Worm (Caenorhabditis elegans) whole organism, L4 larva: ENCODE results near the gene ftn-1.

Source experiments
- D1046.2 ChIP-seq: fragments of 200-800 bp; sonication (Bioruptor generic); IDR thresholded peaks from 2 replicates; pipeline ENCODE4 v1.3.6; 2022; ENCODE audit warnings: missing genetic modification characterization, missing compliant biosample characterization
- T26A8.4 ChIP-seq: fragments of 200-800 bp; sonication (Bioruptor generic); IDR thresholded peaks from 2 replicates; pipeline ENCODE4 v1.3.6; 2022; ENCODE audit warnings: missing genetic modification characterization, missing compliant biosample characterization
- Y105C5A.15 ChIP-seq: fragments of 200-800 bp; sonication (Bioruptor generic); IDR thresholded peaks from 2 replicates; pipeline ENCODE4 v1.3.6; 2022; ENCODE audit warnings: missing genetic modification characterization, missing compliant biosample characterization
- Y5F2A.4 ChIP-seq: fragments of 200-800 bp; sonication (Bioruptor generic); optimal IDR thresholded peaks from 2 replicates; lab custom pipeline; 2018; ENCODE audit warnings: mild to moderate bottlenecking, missing genetic modification characterization, missing compliant biosample characterization
- arid-1 ChIP-seq: fragments of 200-800 bp; sonication (Bioruptor generic); conservative IDR thresholded peaks from 2 replicates; pipeline ENCODE4 v1.3.6; 2022; ENCODE audit warnings: missing genetic modification reagents, missing genetic modification characterization, missing compliant biosample characterization
- ceh-20 ChIP-seq: fragments of 200-800 bp; sonication (Bioruptor generic); IDR thresholded peaks from 2 replicates; pipeline ENCODE4 v1.3.6; 2022; ENCODE audit warnings: missing genetic modification reagents, missing genetic modification characterization, missing compliant biosample characterization
- ceh-32 ChIP-seq: sonication (generic microtip); optimal IDR thresholded peaks from 2 replicates; lab custom pipeline; 2016; ENCODE audit warnings: mild to moderate bottlenecking, missing genetic modification characterization, missing compliant biosample characterization; ENCODE audit not compliant: poor library complexity
- ceh-62 ChIP-seq: sonication (generic microtip); optimal IDR thresholded peaks from 2 replicates; lab custom pipeline; 2017; ENCODE audit warnings: missing biosample characterization, missing genetic modification characterization
- cey-2 ChIP-seq: sonication (generic microtip); optimal IDR thresholded peaks from 3 replicates; lab custom pipeline; 2017; ENCODE audit warnings: missing genetic modification characterization, mild to moderate bottlenecking, missing compliant biosample characterization, antibody characterized with exemption, borderline replicate concordance; ENCODE audit not compliant: insufficient read depth
- daf-12 ChIP-seq: fragments of 150-350 bp; optimal IDR thresholded peaks from 2 replicates; lab custom pipeline; 2014; ENCODE audit warnings: missing biosample characterization, missing genetic modification reagents, missing genetic modification characterization
- daf-16 ChIP-seq, 3 experiments: sonication (generic microtip); optimal IDR thresholded peaks; 2 replicates each; lab custom pipeline; 2016 to 2017; ENCODE audit warnings: missing genetic modification characterization in 3 of 3, missing genetic modification reagents in 3 of 3, mild to moderate bottlenecking in 2 of 3, missing compliant biosample characterization in 2 of 3, missing biosample characterization in 1 of 3, moderate library complexity in 1 of 3
- daf-19 ChIP-seq: fragments of 200-800 bp; sonication (Bioruptor generic); conservative IDR thresholded peaks from 2 replicates; pipeline ENCODE4 v1.3.6; 2022; ENCODE audit warnings: missing genetic modification characterization, missing compliant biosample characterization
- duxl-1 ChIP-seq: sonication (generic microtip); optimal IDR thresholded peaks from 2 replicates; lab custom pipeline; 2016; ENCODE audit warnings: mild to moderate bottlenecking, missing genetic modification characterization, moderate library complexity, missing compliant biosample characterization; ENCODE audit not compliant: poor library complexity
- egl-27 ChIP-seq: sonication (generic microtip); optimal IDR thresholded peaks from 3 replicates; lab custom pipeline; 2017; ENCODE audit warnings: missing biosample characterization, missing genetic modification reagents, missing genetic modification characterization
- egl-43 ChIP-seq: fragments of 200-800 bp; sonication (Bioruptor generic); IDR thresholded peaks from 2 replicates; pipeline ENCODE4 v1.3.6; 2022; ENCODE audit warnings: missing genetic modification reagents, missing genetic modification characterization, missing compliant biosample characterization
- fos-1 ChIP-seq: fragments of 150-350 bp; optimal IDR thresholded peaks from 2 replicates; lab custom pipeline; 2014; ENCODE audit warnings: missing biosample characterization, missing genetic modification characterization
- hif-1 ChIP-seq, 2 experiments: sonication (generic microtip); optimal IDR thresholded peaks; 2 replicates each; lab custom pipeline; 2016 to 2017; ENCODE audit warnings: missing compliant biosample characterization in 2 of 2, missing genetic modification characterization in 2 of 2, missing genetic modification reagents in 2 of 2, missing genotype in 2 of 2, mild to moderate bottlenecking in 1 of 2
- hlh-11 ChIP-seq: fragments of 200-800 bp; sonication (Bioruptor generic); optimal IDR thresholded peaks from 2 replicates; lab custom pipeline; 2018; ENCODE audit warnings: mild to moderate bottlenecking, missing genetic modification characterization, missing compliant biosample characterization
- hlh-30 ChIP-seq: sonication (generic microtip); optimal IDR thresholded peaks from 2 replicates; lab custom pipeline; 2017; ENCODE audit warnings: antibody characterized with exemption, mild to moderate bottlenecking, missing genetic modification characterization, missing compliant biosample characterization; ENCODE audit not compliant: insufficient read depth
- lin-13 ChIP-seq: fragments of 150-350 bp; optimal IDR thresholded peaks from 2 replicates; lab custom pipeline; 2014; ENCODE audit warnings: missing biosample characterization, missing genetic modification reagents, missing genetic modification characterization
- lin-15B ChIP-seq: fragments of 150-350 bp; sonication (generic microtip); optimal IDR thresholded peaks from 3 replicates; lab custom pipeline; 2014; ENCODE audit warnings: missing biosample characterization, missing genetic modification characterization
- lsy-2 ChIP-seq, 2 experiments: fragments of 150-350 bp in 1 of 2; sonication (generic microtip) in 1 of 2; optimal IDR thresholded peaks; 2 replicates each; lab custom pipeline; 2014 to 2017; ENCODE audit warnings: missing biosample characterization in 2 of 2, missing genetic modification characterization in 2 of 2
- madf-5 ChIP-seq, 2 experiments: fragments of 200-800 bp; sonication (Bioruptor generic); IDR thresholded peaks; 2 replicates each; pipeline ENCODE4 v1.3.6; 2022; ENCODE audit warnings: missing compliant biosample characterization in 2 of 2, missing genetic modification characterization in 2 of 2
- madf-9 ChIP-seq: fragments of 200-800 bp; sonication (Bioruptor generic); conservative IDR thresholded peaks from 2 replicates; pipeline ENCODE4 v1.3.6; 2022; ENCODE audit warnings: missing genetic modification reagents, missing genetic modification characterization, missing compliant biosample characterization
- mdl-1 ChIP-seq, 2 experiments: fragments of 150-350 bp in 1 of 2; sonication (generic microtip) in 1 of 2; optimal IDR thresholded peaks; 2 replicates each; lab custom pipeline; 2014 to 2017; ENCODE audit warnings: missing biosample characterization in 2 of 2, missing genetic modification characterization in 2 of 2
- mdt-29 ChIP-seq: fragments of 200-800 bp; sonication (Bioruptor generic); IDR thresholded peaks from 2 replicates; pipeline ENCODE4 v1.3.6; 2022; ENCODE audit warnings: missing genetic modification reagents, missing genetic modification characterization, missing compliant biosample characterization
- mes-2 ChIP-seq: sonication (generic microtip); optimal IDR thresholded peaks from 2 replicates; lab custom pipeline; 2016; ENCODE audit warnings: missing genotype, mild to moderate bottlenecking, missing genetic modification characterization, missing compliant biosample characterization; ENCODE audit not compliant: poor library complexity, severe bottlenecking
- mxl-2 ChIP-seq: fragments of 200-800 bp; sonication (Bioruptor generic); conservative IDR thresholded peaks from 2 replicates; pipeline ENCODE4 v1.3.6; 2022; ENCODE audit warnings: missing genetic modification reagents, missing genetic modification characterization, missing compliant biosample characterization
- nhr-11 ChIP-seq: fragments of 150-350 bp; optimal IDR thresholded peaks from 2 replicates; lab custom pipeline; 2014; ENCODE audit warnings: missing biosample characterization, missing genetic modification characterization
- nhr-28 ChIP-seq: fragments of 150-350 bp; optimal IDR thresholded peaks from 2 replicates; lab custom pipeline; 2014; ENCODE audit warnings: missing biosample characterization, missing genetic modification characterization
- nhr-41 ChIP-seq: fragments of 200-800 bp; sonication (Bioruptor generic); IDR thresholded peaks from 2 replicates; pipeline ENCODE4 v1.3.6; 2022; ENCODE audit warnings: missing genetic modification reagents, missing genetic modification characterization, missing compliant biosample characterization
- nhr-48 ChIP-seq: sonication (generic microtip); optimal IDR thresholded peaks from 2 replicates; lab custom pipeline; 2016; ENCODE audit warnings: mild to moderate bottlenecking, missing genetic modification characterization, missing compliant biosample characterization
- nhr-6 ChIP-seq: fragments of 150-350 bp; optimal IDR thresholded peaks from 2 replicates; lab custom pipeline; 2014; ENCODE audit warnings: missing biosample characterization, missing genetic modification characterization
- pha-4 ChIP-seq, 2 experiments: fragments of 150-350 bp in 1 of 2; fragments of 200-800 bp in 1 of 2; sonication (Bioruptor generic) in 1 of 2; IDR thresholded peaks in 1 of 2; optimal IDR thresholded peaks in 1 of 2; 2 replicates each; pipeline versions ENCODE4 v1.3.6 to Lab custom; 2014 to 2022; ENCODE audit warnings: missing genetic modification characterization in 2 of 2, missing genetic modification reagents in 2 of 2, missing biosample characterization in 1 of 2, missing compliant biosample characterization in 1 of 2
- php-3 ChIP-seq: fragments of 200-800 bp; sonication (Bioruptor generic); IDR thresholded peaks from 2 replicates; pipeline ENCODE4 v1.3.6; 2022; ENCODE audit warnings: missing genetic modification reagents, missing genetic modification characterization, missing compliant biosample characterization
- sdz-12 ChIP-seq: fragments of 200-800 bp; sonication (Bioruptor generic); optimal IDR thresholded peaks from 2 replicates; lab custom pipeline; 2018; ENCODE audit warnings: mild to moderate bottlenecking, missing genetic modification characterization, missing compliant biosample characterization
- set-16 ChIP-seq: fragments of 200-800 bp; sonication (Bioruptor generic); IDR thresholded peaks from 2 replicates; pipeline ENCODE4 v1.3.6; 2022; ENCODE audit warnings: missing genetic modification reagents, missing genetic modification characterization, missing compliant biosample characterization
- skn-1 ChIP-seq: fragments of 150-350 bp; optimal IDR thresholded peaks from 2 replicates; lab custom pipeline; 2014; ENCODE audit warnings: missing biosample characterization, missing genetic modification characterization
- snpc-1.2 ChIP-seq: fragments of 200-800 bp; sonication (Bioruptor generic); IDR thresholded peaks from 2 replicates; pipeline ENCODE4 v1.3.6; 2022; ENCODE audit warnings: missing genetic modification reagents, missing genetic modification characterization, missing compliant biosample characterization
- spr-1 ChIP-seq: sonication (generic microtip); optimal IDR thresholded peaks from 2 replicates; lab custom pipeline; 2016; ENCODE audit warnings: mild to moderate bottlenecking, missing genetic modification characterization, missing compliant biosample characterization
- tag-97 ChIP-seq: fragments of 200-800 bp; sonication (Bioruptor generic); IDR thresholded peaks from 2 replicates; pipeline ENCODE4 v1.3.6; 2022; ENCODE audit warnings: missing genetic modification characterization, missing compliant biosample characterization
- unc-62 ChIP-seq, 3 experiments: fragments of 150-350 bp in 1 of 3; sonication (generic microtip); optimal IDR thresholded peaks in 2 of 3; peaks in 1 of 3; 1 replicate in 1 of 3; 2 replicates in 2 of 3; lab custom pipeline; 2014 to 2017; ENCODE audit warnings: missing biosample characterization in 3 of 3, missing genetic modification characterization in 3 of 3, missing genetic modification reagents in 3 of 3, missing genotype in 1 of 3
- zip-11 ChIP-seq: fragments of 200-800 bp; sonication (Bioruptor generic); IDR thresholded peaks from 2 replicates; pipeline ENCODE4 v1.3.6; 2022; ENCODE audit warnings: missing genetic modification characterization, missing compliant biosample characterization

The ftn-1 gene

ce11 chrV:7545187-7545586 lies 2.2 kb downstream of the ftn-1 start, which contains the start of the genes C54F6.19 and nhx-3:
TSS of gene C54F6.19 (plus strand) at chrV:7545487.
TSS of gene nhx-3 (minus strand) at chrV:7545523.
- TF ChIP-seq snpc-1.2 (GFP tag; lab: Robert Waterston, UW) (no peak), egl-27 (tag; lab: Kevin White, UChicago) (no peak), cey-2 (no peak), Y5F2A.4 (GFP tag; lab: Kevin White, UChicago) (no peak), lin-13 (no peak), zip-11 (GFP tag; lab: Robert Waterston, UW) (no peak), mes-2 (no peak), T26A8.4 (GFP tag; lab: Robert Waterston, UW) (no peak), madf-9 (GFP tag; lab: Robert Waterston, UW) (no peak), tag-97 (GFP tag; lab: Robert Waterston, UW) (no peak), hlh-30 (tag; lab: Kevin White, UChicago) (no peak), duxl-1 (tag; lab: Kevin White, UChicago) (no peak), php-3 (no peak), D1046.2 (GFP tag; lab: Robert Waterston, UW) (no peak), unc-62 (GFP tag; optimal IDR thresholded peaks at IDR 0.05 in 1 of 2; lab: Kevin White, UChicago) (no peak), unc-62 (tag; optimal IDR thresholded peaks at IDR 0.05; lab: Kevin White, UChicago) (no peak), spr-1 (no peak), madf-5 (GFP tag; IDR thresholded peaks at IDR 0.05; lab: Robert Waterston, UW) (no peak), egl-43 (GFP tag; lab: Robert Waterston, UW) (no peak)
- TF ChIP-seq, all 104 proteins: peak for 0

DNA sequence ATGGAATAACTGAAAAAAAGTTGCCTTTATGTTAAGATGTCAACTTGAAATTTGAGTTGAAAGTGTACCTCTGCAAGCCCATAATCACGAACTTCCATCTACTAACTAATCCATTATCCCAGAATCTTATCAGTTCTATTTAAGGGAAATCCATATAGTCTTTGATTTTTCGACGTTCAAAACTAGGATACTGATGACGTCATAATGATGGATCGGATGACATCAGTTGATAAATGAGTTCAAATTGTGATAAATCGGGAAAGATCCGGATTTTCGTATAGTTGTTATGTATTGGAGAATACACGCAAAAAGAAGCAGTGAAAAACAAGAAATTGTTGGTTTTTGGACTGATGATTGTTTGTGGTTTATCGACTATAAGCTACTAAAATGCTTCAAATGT lies 3.7 kb downstream of the ftn-1 start:
- TF ChIP-seq zip-11 (GFP tag; lab: Robert Waterston, UW), result no peak
- no peak for TF ChIP-seq mdt-29
- TF ChIP-seq nhr-48 (tag; lab: Kevin White, UChicago), result peak; percentile 79
- TF ChIP-seq unc-62 (GFP tag; optimal IDR thresholded peaks at IDR 0.05 in 1 of 2; lab: Kevin White, UChicago), result peak in 1 of 2 experiments; percentile 87
- no peak for TF ChIP-seq unc-62 (tag; optimal IDR thresholded peaks at IDR 0.05; lab: Kevin White, UChicago)
- TF ChIP-seq mdl-1 (tag; optimal IDR thresholded peaks at IDR 0.05; lab: Kevin White, UChicago), result peak in 1 of 2 experiments; percentile 8
- no peak for TF ChIP-seq ceh-32 (tag; lab: Kevin White, UChicago)
- no peak for TF ChIP-seq php-3
- no peak for TF ChIP-seq daf-12 (tag; lab: Kevin White, UChicago)
- no peak for TF ChIP-seq fos-1
- TF ChIP-seq nhr-28 (tag; lab: Kevin White, UChicago), result peak; percentile 10

- TF ChIP-seq daf-19 (GFP tag; lab: Robert Waterston, UW) (no peak), ceh-62 (no peak), cey-2 (no peak), nhr-48 (tag; lab: Kevin White, UChicago) (no peak), arid-1 (GFP tag; lab: Robert Waterston, UW) (no peak), mxl-2 (no peak), nhr-11 (tag; lab: Kevin White, UChicago) (no peak), fos-1 (no peak), hlh-30 (tag; lab: Kevin White, UChicago) (no peak)
These were observed 8.4 kb downstream of the ftn-1 start, which contains the start of gene srh-268 for ce11 chrV:7539015-7539414. TSS of gene srh-268 (plus strand) at chrV:7539315.

DNA sequence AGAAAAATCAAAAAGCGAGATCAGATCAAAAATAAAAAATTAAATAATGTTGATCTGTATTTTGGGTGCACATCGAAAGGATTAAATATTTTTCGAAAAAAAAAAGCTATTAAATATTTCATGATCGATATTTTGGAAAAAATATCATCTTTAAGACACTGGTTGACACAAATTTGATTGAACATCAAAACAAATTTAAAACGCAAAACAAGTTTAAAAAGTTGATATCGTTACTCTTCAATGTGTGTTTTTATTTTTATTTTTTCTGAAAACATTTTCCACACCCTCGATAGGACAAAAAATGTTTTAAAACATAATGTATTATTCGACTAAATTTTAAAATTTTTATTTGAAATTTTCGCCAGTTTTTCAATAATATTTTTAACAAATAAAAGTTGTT lies 9.4 kb downstream of the ftn-1 start, which contains the start of gene C54F6.12:
TSS of gene C54F6.12 (minus strand) at position 101 of the 400 bp plus-strand sequence.
- TF ChIP-seq set-16 (GFP tag; lab: Robert Waterston, UW) (no peak), lsy-2 (tag; optimal IDR thresholded peaks at IDR 0.05; lab: Kevin White, UChicago) (no peak), ceh-62 (no peak), skn-1 (no peak), daf-16 (GFP tag; optimal IDR thresholded peaks at IDR 0.05; lab: Kevin White, UChicago) (no peak), daf-16 (tag; optimal IDR thresholded peaks at IDR 0.05; lab: Kevin White, UChicago) (no peak), Y105C5A.15 (GFP tag; lab: Robert Waterston, UW) (no peak), nhr-41 (no peak), cey-2 (no peak), sdz-12 (no peak), ceh-20 (no peak), madf-9 (GFP tag; lab: Robert Waterston, UW) (no peak), pha-4 (GFP tag; IDR thresholded peaks at IDR 0.05; lab: Robert Waterston, UW) (no peak), pha-4 (tag; optimal IDR thresholded peaks at IDR 0.05; lab: Kevin White, UChicago) (no peak), hlh-11 (no peak), nhr-6 (tag; lab: Kevin White, UChicago) (no peak), snpc-1.2 (GFP tag; lab: Robert Waterston, UW) (no peak), lin-15B (tag; lab: Kevin White, UChicago) (no peak), arid-1 (GFP tag; lab: Robert Waterston, UW) (no peak), hif-1 (tag; optimal IDR thresholded peaks at IDR 0.05; lab: Kevin White, UChicago) (no peak)
